Worm (Caenorhabditis elegans) whole organism, midembryonic: ENCODE results near the gene srd-35.
A peak's percentile ranks its signal among the peaks of the same experiment; 100 is the strongest.

ENCODE experiments used
- tab-1 ChIP-seq: fragments of 200-800 bp; sonication (Bioruptor generic); IDR thresholded peaks from 2 replicates; pipeline ENCODE4 v1.3.6; 2022; ENCODE audit warnings: missing genetic modification characterization, missing compliant biosample characterization
- ztf-23 ChIP-seq: fragments of 200-800 bp; sonication (Bioruptor generic); IDR thresholded peaks from 2 replicates; pipeline ENCODE4 v1.3.6; 2022; ENCODE audit warnings: missing genetic modification reagents, missing genetic modification characterization, missing compliant biosample characterization
- ztf-29 ChIP-seq: fragments of 200-800 bp; sonication (Bioruptor generic); IDR thresholded peaks from 2 replicates; pipeline ENCODE4 v1.3.6; 2022; ENCODE audit warnings: missing genetic modification reagents, missing genetic modification characterization, missing compliant biosample characterization

ce11 chrV:13003378-13003777 lies 39.2 kb downstream of the srd-35 start:
- TF ChIP-seq ztf-23 (GFP tag; lab: Robert Waterston, UW) (peak; percentile 94), tab-1 (GFP tag; lab: Robert Waterston, UW) (peak; percentile 93), ztf-29 (GFP tag; lab: Robert Waterston, UW) (peak; percentile 79)
